Fruit fly (Drosophila melanogaster) whole organism, embryonic: ENCODE results near the gene CG17329.

Source experiments
- Atf3 ChIP-seq: fragments of 200-800 bp; sonication (Bioruptor generic); optimal IDR thresholded peaks from 3 replicates; lab custom pipeline; 2016; ENCODE audit warnings: missing biosample characterization, missing genetic modification characterization
- CG10654 ChIP-seq: fragments of 200-800 bp; sonication (Bioruptor generic); optimal IDR thresholded peaks from 2 replicates; lab custom pipeline; 2016; ENCODE audit warnings: missing biosample characterization, missing genetic modification characterization
- CG11093 ChIP-seq: fragments of 200-800 bp; sonication (Bioruptor generic); IDR thresholded peaks from 3 replicates; pipeline ENCODE4 v1.3.6; 2022; ENCODE audit warnings: missing biosample characterization, missing genetic modification characterization
- CG11695 ChIP-seq: fragments of 200-800 bp; sonication (Bioruptor generic); IDR thresholded peaks from 3 replicates; pipeline ENCODE4 v1.3.6; 2022; ENCODE audit warnings: missing biosample characterization, missing genetic modification characterization
- CG11696 ChIP-seq: fragments of 200-800 bp; sonication (Bioruptor generic); IDR thresholded peaks from 2 replicates; pipeline ENCODE4 v1.3.6; 2022; ENCODE audit warnings: missing biosample characterization, missing genetic modification characterization
- CG12155 ChIP-seq: fragments of 200-800 bp; sonication (Bioruptor generic); optimal IDR thresholded peaks from 3 replicates; lab custom pipeline; 2016; ENCODE audit warnings: missing biosample characterization, missing genetic modification characterization
- CG12769 ChIP-seq: fragments of 200-800 bp; sonication (Bioruptor generic); optimal IDR thresholded peaks from 2 replicates; lab custom pipeline; 2019; ENCODE audit warnings: missing biosample characterization, mild to moderate bottlenecking, missing genetic modification characterization, moderate library complexity
- CG14014 ChIP-seq: fragments of 200-800 bp; sonication (Bioruptor generic); IDR thresholded peaks from 2 replicates; pipeline ENCODE4 v1.3.6; 2022; ENCODE audit warnings: missing biosample characterization, missing genetic modification characterization
- CG14050 ChIP-seq: fragments of 200-800 bp; sonication (Bioruptor generic); IDR thresholded peaks from 3 replicates; pipeline ENCODE4 v1.3.6; 2022; ENCODE audit warnings: missing biosample characterization, missing genetic modification characterization
- CG14441 ChIP-seq: fragments of 200-800 bp; sonication (Bioruptor generic); IDR thresholded peaks from 2 replicates; pipeline ENCODE4 v1.3.6; 2022; ENCODE audit warnings: missing biosample characterization, missing genetic modification characterization
- CG2202 ChIP-seq: fragments of 200-800 bp; sonication (Bioruptor generic); optimal IDR thresholded peaks from 2 replicates; lab custom pipeline; 2018; ENCODE audit warnings: missing biosample characterization, mild to moderate bottlenecking, missing genetic modification characterization
- CG34376 ChIP-seq: fragments of 200-800 bp; sonication (Bioruptor generic); optimal IDR thresholded peaks from 2 replicates; lab custom pipeline; 2018; ENCODE audit warnings: missing biosample characterization, mild to moderate bottlenecking, missing genetic modification characterization
- CG34422 ChIP-seq: fragments of 200-800 bp; sonication (Bioruptor generic); IDR thresholded peaks from 3 replicates; pipeline ENCODE4 v1.3.6; 2022; ENCODE audit warnings: missing biosample characterization, missing genetic modification characterization
- CG3838 ChIP-seq: fragments of 200-800 bp; sonication (Bioruptor generic); optimal IDR thresholded peaks from 3 replicates; lab custom pipeline; 2016; ENCODE audit warnings: missing biosample characterization, missing genetic modification characterization
- CG4328 ChIP-seq: fragments of 200-800 bp; sonication (Bioruptor generic); optimal IDR thresholded peaks from 3 replicates; lab custom pipeline; 2017; ENCODE audit warnings: missing biosample characterization, missing genetic modification reagents, missing genetic modification characterization
- CG6683 ChIP-seq: fragments of 200-800 bp; sonication (Bioruptor generic); optimal IDR thresholded peaks from 2 replicates; lab custom pipeline; 2017; ENCODE audit warnings: missing biosample characterization, mild to moderate bottlenecking, missing genetic modification characterization, missing genetic modification reagents
- CG6765 ChIP-seq: fragments of 200-800 bp; sonication (Bioruptor generic); optimal IDR thresholded peaks from 3 replicates; lab custom pipeline; 2017; ENCODE audit warnings: missing biosample characterization, mild to moderate bottlenecking, missing genetic modification characterization
- CG8924 ChIP-seq: fragments of 200-800 bp; optimal IDR thresholded peaks from 3 replicates; lab custom pipeline; 2019; ENCODE audit warnings: missing biosample characterization, mild to moderate bottlenecking, missing genetic modification characterization, moderate library complexity
- CG9215 ChIP-seq: fragments of 200-800 bp; sonication (Bioruptor generic); IDR thresholded peaks from 2 replicates; pipeline ENCODE4 v1.3.6; 2022; ENCODE audit warnings: missing biosample characterization, missing genetic modification characterization
- D19A ChIP-seq: fragments of 200-800 bp; optimal IDR thresholded peaks from 3 replicates; lab custom pipeline; 2019; ENCODE audit warnings: missing biosample characterization, mild to moderate bottlenecking, missing genetic modification characterization, moderate library complexity
- Dfd ChIP-seq, 2 experiments: fragments of >200 bp; optimal IDR thresholded peaks; 2 replicates each; lab custom pipeline; 2017; ENCODE audit warnings: missing biosample characterization in 2 of 2, missing genetic modification characterization in 2 of 2
- Dip2 ChIP-seq: fragments of 200-800 bp; sonication (Bioruptor generic); IDR thresholded peaks from 2 replicates; pipeline ENCODE4 v1.3.6; 2022; ENCODE audit warnings: missing biosample characterization, missing genetic modification characterization
- Dip3 ChIP-seq: fragments of 200-800 bp; sonication (Bioruptor generic); optimal IDR thresholded peaks from 3 replicates; lab custom pipeline; 2016; ENCODE audit warnings: missing biosample characterization, missing genetic modification characterization
- Dp ChIP-seq: fragments of 200-800 bp; sonication (Bioruptor generic); optimal IDR thresholded peaks from 2 replicates; lab custom pipeline; 2018; ENCODE audit warnings: missing biosample characterization, mild to moderate bottlenecking, missing genetic modification characterization, moderate library complexity
- Hr39 ChIP-seq: fragments of >200 bp; optimal IDR thresholded peaks from 2 replicates; lab custom pipeline; 2017
- Lpt ChIP-seq: fragments of >200 bp; optimal IDR thresholded peaks from 2 replicates; lab custom pipeline; 2018; ENCODE audit warnings: missing biosample characterization, missing genetic modification characterization
- Max ChIP-seq: fragments of 200-800 bp; sonication (Bioruptor generic); optimal IDR thresholded peaks from 2 replicates; lab custom pipeline; 2016; ENCODE audit warnings: missing biosample characterization, mild to moderate bottlenecking, missing genetic modification characterization
- Mes4 ChIP-seq: fragments of 200-800 bp; sonication (Bioruptor generic); optimal IDR thresholded peaks from 2 replicates; lab custom pipeline; 2016; ENCODE audit warnings: missing biosample characterization, missing genetic modification characterization
- NK7.1 ChIP-seq: fragments of 200-800 bp; sonication (Bioruptor generic); optimal IDR thresholded peaks from 3 replicates; lab custom pipeline; 2016; ENCODE audit warnings: missing biosample characterization, missing genetic modification characterization
- Oli ChIP-seq: fragments of 200-800 bp; sonication (Bioruptor generic); optimal IDR thresholded peaks from 2 replicates; lab custom pipeline; 2018; ENCODE audit warnings: missing biosample characterization, mild to moderate bottlenecking, missing genetic modification characterization, moderate library complexity
- Scr ChIP-seq: fragments of 200-800 bp; sonication (Bioruptor generic); IDR thresholded peaks from 2 replicates; pipeline ENCODE4 v1.3.6; 2022; ENCODE audit warnings: missing biosample characterization, missing genetic modification characterization; ENCODE audit not compliant: partially characterized antibody
- Xrp1 ChIP-seq: fragments of 200-800 bp; sonication (Bioruptor generic); IDR thresholded peaks from 2 replicates; pipeline ENCODE4 v1.3.6; 2022; ENCODE audit warnings: missing biosample characterization, missing genetic modification characterization
- abd-A ChIP-seq: fragments of 200-800 bp; sonication (Bioruptor generic); optimal IDR thresholded peaks from 3 replicates; lab custom pipeline; 2019; ENCODE audit warnings: missing biosample characterization, mild to moderate bottlenecking, missing genetic modification characterization, moderate library complexity
- br ChIP-seq: fragments of >200 bp; optimal IDR thresholded peaks from 2 replicates; lab custom pipeline; 2017
- chif ChIP-seq, 2 experiments: fragments of 200-800 bp; sonication (Bioruptor generic); optimal IDR thresholded peaks; 3 replicates each; lab custom pipeline; 2016; ENCODE audit warnings: missing biosample characterization in 2 of 2, missing genetic modification characterization in 2 of 2
- ci ChIP-seq: fragments of 200-800 bp; sonication (Bioruptor generic); IDR thresholded peaks from 3 replicates; pipeline ENCODE4 v1.3.6; 2022; ENCODE audit warnings: missing biosample characterization, missing genetic modification characterization
- croc ChIP-seq: fragments of 200-800 bp; sonication (Bioruptor generic); conservative IDR thresholded peaks from 3 replicates; pipeline ENCODE4 v1.3.6; 2022; ENCODE audit warnings: missing biosample characterization, missing genetic modification characterization
- dmrt11E ChIP-seq: fragments of 200-800 bp; sonication (Bioruptor generic); optimal IDR thresholded peaks from 3 replicates; lab custom pipeline; 2018; ENCODE audit warnings: missing biosample characterization, mild to moderate bottlenecking, missing genetic modification characterization, moderate library complexity
- dmrt99B ChIP-seq: fragments of 200-800 bp; sonication (Bioruptor generic); optimal IDR thresholded peaks from 2 replicates; lab custom pipeline; 2018; ENCODE audit warnings: missing biosample characterization, mild to moderate bottlenecking, missing genetic modification characterization, moderate library complexity
- dysf ChIP-seq: fragments of 200-800 bp; sonication (Bioruptor generic); IDR thresholded peaks from 3 replicates; pipeline ENCODE4 v1.3.6; 2022; ENCODE audit warnings: missing biosample characterization, missing genetic modification characterization
- fru ChIP-seq: fragments of >200 bp; optimal IDR thresholded peaks from 2 replicates; lab custom pipeline; 2017
- ftz-f1 ChIP-seq: fragments of 200-800 bp; sonication (Bioruptor generic); optimal IDR thresholded peaks from 2 replicates; lab custom pipeline; 2016; ENCODE audit warnings: missing biosample characterization, missing genetic modification characterization
- grn ChIP-seq: fragments of 200-800 bp; sonication (Bioruptor generic); optimal IDR thresholded peaks from 3 replicates; lab custom pipeline; 2017; ENCODE audit warnings: missing biosample characterization, missing genetic modification characterization
- hbn ChIP-seq: fragments of 200-800 bp; sonication (Bioruptor generic); IDR thresholded peaks from 2 replicates; pipeline ENCODE4 v1.3.6; 2022; ENCODE audit warnings: missing biosample characterization, missing genetic modification characterization; ENCODE audit not compliant: partially characterized antibody
- mirr ChIP-seq: fragments of 200-800 bp; sonication (Bioruptor generic); optimal IDR thresholded peaks from 3 replicates; lab custom pipeline; 2018; ENCODE audit warnings: missing biosample characterization, mild to moderate bottlenecking, missing genetic modification characterization
- nom ChIP-seq: fragments of 200-800 bp; sonication (Bioruptor generic); optimal IDR thresholded peaks from 2 replicates; lab custom pipeline; 2017; ENCODE audit warnings: missing biosample characterization, missing genetic modification characterization, mild to moderate bottlenecking, moderate library complexity, missing genetic modification reagents
- odd ChIP-seq: fragments of 200-800 bp; sonication (Bioruptor generic); optimal IDR thresholded peaks from 2 replicates; lab custom pipeline; 2017; ENCODE audit warnings: missing biosample characterization, mild to moderate bottlenecking, missing genetic modification characterization
- ranshi ChIP-seq: fragments of 200-800 bp; sonication (Bioruptor generic); IDR thresholded peaks from 2 replicates; pipeline ENCODE4 v1.3.6; 2022; ENCODE audit warnings: missing biosample characterization, missing genetic modification characterization
- salm ChIP-seq: fragments of 200-800 bp; sonication (Bioruptor generic); optimal IDR thresholded peaks from 2 replicates; lab custom pipeline; 2018; ENCODE audit warnings: missing biosample characterization, mild to moderate bottlenecking, missing genetic modification characterization
- schlank ChIP-seq: fragments of 200-800 bp; sonication (Bioruptor generic); optimal IDR thresholded peaks from 2 replicates; lab custom pipeline; 2018; ENCODE audit warnings: missing biosample characterization, mild to moderate bottlenecking, missing genetic modification characterization
- z ChIP-seq: fragments of 200-800 bp; sonication (Bioruptor generic); IDR thresholded peaks from 3 replicates; pipeline ENCODE4 v1.3.6; 2022; ENCODE audit warnings: missing biosample characterization, missing genetic modification characterization

The CG17329 gene

dm6 chr2L:16257227-16258071, 33.6 kb upstream of the CG17329 start, which contains the start of the genes PRL-1 and EndoGI (continued):
- TF ChIP-seq Dfd (GFP tag; optimal IDR thresholded peaks at IDR 0.05; lab: Kevin White, UChicago), result no peak
- peak; percentile 66 for TF ChIP-seq nom (GFP tag; lab: Kevin White, UChicago)
- no peak for TF ChIP-seq Atf3 (GFP tag; lab: Kevin White, UChicago)
- TF ChIP-seq dmrt11E (tag; lab: Kevin White, UChicago), result peak; percentile 53
- peak; percentile 68 for TF ChIP-seq Max (GFP tag; lab: Kevin White, UChicago)
- no peak for TF ChIP-seq Hr39 (lab: Kevin White, UChicago)
- no peak for TF ChIP-seq dmrt99B (tag; lab: Kevin White, UChicago)
- TF ChIP-seq CG14014 (GFP tag; lab: Robert Waterston, UW), result peak; percentile 85
- peak; percentile 59 for TF ChIP-seq CG6765 (GFP tag; lab: Kevin White, UChicago)
- peak; percentile 57 for TF ChIP-seq Oli (tag; lab: Kevin White, UChicago)
- TF ChIP-seq CG11695, result peak; percentile 90
- no peak for TF ChIP-seq schlank (tag; lab: Kevin White, UChicago)
- no peak for TF ChIP-seq NK7.1 (GFP tag; lab: Kevin White, UChicago)
- no peak for TF ChIP-seq abd-A (tag; lab: Kevin White, UChicago)
- TF ChIP-seq chif (GFP tag; optimal IDR thresholded peaks at IDR 0.05; lab: Kevin White, UChicago), result no peak
- TF ChIP-seq CG2202 (tag; lab: Kevin White, UChicago), result no peak
- no peak for TF ChIP-seq fru (lab: Kevin White, UChicago)
- TF ChIP-seq Lpt (GFP tag; lab: Kevin White, UChicago), result no peak
- peak; percentile 47; the same call in 1 of the 3 replicates for TF ChIP-seq CG34422 (GFP tag; lab: Robert Waterston, UW)
- no peak for TF ChIP-seq CG11093 (GFP tag; lab: Robert Waterston, UW)
- TF ChIP-seq Dip2, result no peak
- no peak for TF ChIP-seq ftz-f1
- TF ChIP-seq dysf (GFP tag; lab: Robert Waterston, UW), result peak; percentile 79; the same call in 1 of the 3 replicates
- peak; percentile 99 for TF ChIP-seq Scr (GFP tag; lab: Robert Waterston, UW)
- peak; percentile 71 for TF ChIP-seq CG4328
- TF ChIP-seq D19A (tag; lab: Kevin White, UChicago), result peak; percentile 76
- peak; percentile 77 for TF ChIP-seq Xrp1 (GFP tag; lab: Robert Waterston, UW)
- TF ChIP-seq odd, result peak; percentile 59
- peak; percentile 98 for TF ChIP-seq hbn (GFP tag; lab: Robert Waterston, UW)
- TF ChIP-seq ci (GFP tag; lab: Robert Waterston, UW), result peak; percentile 85
- peak; percentile 65 for TF ChIP-seq CG10654 (GFP tag; lab: Kevin White, UChicago)
- TF ChIP-seq CG14441 (GFP tag; lab: Robert Waterston, UW), result peak; percentile 59; the same call in 1 of the 2 replicates
- TF ChIP-seq CG34376 (GFP tag; lab: Kevin White, UChicago), result no peak
- TF ChIP-seq CG11696, result peak; percentile 77
- TF ChIP-seq br (lab: Kevin White, UChicago), result no peak
- TF ChIP-seq CG14050 (GFP tag; lab: Robert Waterston, UW), result peak; percentile 43; the same call in 1 of the 3 replicates
- TF ChIP-seq CG9215, result no peak
- TF ChIP-seq Dp (GFP tag; lab: Kevin White, UChicago), result peak; percentile 48
- TF ChIP-seq CG12155 (GFP tag; lab: Kevin White, UChicago), result peak; percentile 58
- TF ChIP-seq CG12769 (tag; lab: Kevin White, UChicago), result no peak
- no peak for TF ChIP-seq croc (GFP tag; lab: Robert Waterston, UW)
- peak; percentile 67 for TF ChIP-seq CG6683 (GFP tag; lab: Kevin White, UChicago)
- peak; percentile 83 for TF ChIP-seq grn
- no peak for TF ChIP-seq mirr (GFP tag; lab: Kevin White, UChicago)
- TF ChIP-seq CG3838 (GFP tag; lab: Kevin White, UChicago), result no peak
- no peak for TF ChIP-seq Mes4 (GFP tag; lab: Kevin White, UChicago)
- peak; percentile 25 for TF ChIP-seq Dip3 (GFP tag; lab: Kevin White, UChicago)
- TF ChIP-seq ranshi (GFP tag; lab: Robert Waterston, UW), result peak; percentile 78; the same call in 1 of the 2 replicates
- no peak for TF ChIP-seq z (GFP tag; lab: Robert Waterston, UW)
- TF ChIP-seq salm (tag; lab: Kevin White, UChicago), result peak; percentile 61
- peak; percentile 88 for TF ChIP-seq CG8924 (tag; lab: Kevin White, UChicago)
